Fruit fly (Drosophila melanogaster): ENCODE measurements around the gene CG12237.
A peak's percentile ranks its signal among the peaks of the same experiment; 100 is the strongest.

Gene CG12237

dm6 chrX:19645873-19646541, 3.3 kb upstream of the CG12237 start, which contains the start of gene Arp10 (continued):
- TF ChIP-seq ind (GFP tag; optimal IDR thresholded peaks at IDR 0.05) (peak; percentile 0), CG18599 (GFP tag; optimal IDR thresholded peaks at IDR 0.05) (no peak), NfI (GFP tag; optimal IDR thresholded peaks at IDR 0.05) (no peak), CG1602 (GFP tag; optimal IDR thresholded peaks at IDR 0.05) (no peak), inv (GFP tag; IDR thresholded peaks at IDR 0.05; ENCODE audit: partially characterized antibody) (no peak), CG4707 (GFP tag; optimal IDR thresholded peaks at IDR 0.05) (no peak), en (GFP tag; optimal IDR thresholded peaks at IDR 0.05) (no peak), lilli (GFP tag; optimal IDR thresholded peaks at IDR 0.05) (peak; percentile 12), unpg (GFP tag; optimal IDR thresholded peaks at IDR 0.05) (no peak), hth (optimal IDR thresholded peaks at IDR 0.05) (no peak), TFAM (GFP tag; optimal IDR thresholded peaks at IDR 0.05) (no peak), Myb (GFP tag; optimal IDR thresholded peaks at IDR 0.05) (peak; percentile 37), CG10274 (GFP tag; optimal IDR thresholded peaks at IDR 0.05) (no peak), CG1024 (GFP tag; IDR thresholded peaks at IDR 0.05) (peak; percentile 55; the same call in 1 of the 2 replicates), zen (tag; optimal IDR thresholded peaks at IDR 0.05) (peak; percentile 21), Dfd (GFP tag; optimal IDR thresholded peaks at IDR 0.05) (peak in 1 of 2 experiments; percentile 22), CG1832 (GFP tag; optimal IDR thresholded peaks at IDR 0.05) (no peak), NK7.1 (GFP tag; optimal IDR thresholded peaks at IDR 0.05) (no peak), tll (GFP tag; optimal IDR thresholded peaks at IDR 0.05) (no peak), CG33213 (GFP tag; optimal IDR thresholded peaks at IDR 0.05) (no peak), CoRest (tag; optimal IDR thresholded peaks at IDR 0.05) (peak; percentile 26), CG9817 (tag; optimal IDR thresholded peaks at IDR 0.05) (no peak), gsb (GFP tag; IDR thresholded peaks at IDR 0.05) (no peak), Dek (tag; optimal IDR thresholded peaks at IDR 0.05) (no peak), CG2875 (GFP tag; optimal IDR thresholded peaks at IDR 0.05) (no peak), Usf (GFP tag; optimal IDR thresholded peaks at IDR 0.05) (no peak), CG2202 (tag; optimal IDR thresholded peaks at IDR 0.05) (no peak), vfl (GFP tag; optimal IDR thresholded peaks at IDR 0.05) (no peak), CG11398 (GFP tag; optimal IDR thresholded peaks at IDR 0.05) (no peak), CG14050 (GFP tag; IDR thresholded peaks at IDR 0.05) (no peak), CG10321 (GFP tag; IDR thresholded peaks at IDR 0.05) (no peak), Dref (GFP tag; IDR thresholded peaks at IDR 0.05) (peak; percentile 71), pfk (GFP tag; optimal IDR thresholded peaks at IDR 0.05) (no peak), CG12219 (GFP tag; optimal IDR thresholded peaks at IDR 0.05) (no peak), GATAe (GFP tag; conservative IDR thresholded peaks at IDR 0.05) (no peak), ash1 (GFP tag; optimal IDR thresholded peaks at IDR 0.05) (no peak), CG9797 (GFP tag; optimal IDR thresholded peaks at IDR 0.05) (peak; percentile 18), CG2120 (GFP tag; optimal IDR thresholded peaks at IDR 0.05) (peak; percentile 41), Taf1 (GFP tag; IDR thresholded peaks at IDR 0.05) (no peak), zf30C (GFP tag; optimal IDR thresholded peaks at IDR 0.05) (peak; percentile 58), CG4282 (GFP tag; optimal IDR thresholded peaks at IDR 0.05) (no peak), Meics (GFP tag; optimal IDR thresholded peaks at IDR 0.05) (peak; percentile 82), D (optimal IDR thresholded peaks at IDR 0.05) (no peak), D (GFP tag; optimal IDR thresholded peaks at IDR 0.05) (no peak), trh (GFP tag; optimal IDR thresholded peaks at IDR 0.05) (no peak), twi (tag; optimal IDR thresholded peaks at IDR 0.05) (no peak), usp (GFP tag; optimal IDR thresholded peaks at IDR 0.05) (no peak), Ravus (GFP tag; IDR thresholded peaks at IDR 0.05) (no peak), tio (GFP tag; optimal IDR thresholded peaks at IDR 0.05) (no peak), Camta (GFP tag; optimal IDR thresholded peaks at IDR 0.05) (no peak), CG7372 (GFP tag; IDR thresholded peaks at IDR 0.05) (no peak)

Measured in whole organism, embryonic.